Worm (Caenorhabditis elegans): ENCODE measurements around the gene T06A10.2.

The T06A10.2 gene

DNA sequence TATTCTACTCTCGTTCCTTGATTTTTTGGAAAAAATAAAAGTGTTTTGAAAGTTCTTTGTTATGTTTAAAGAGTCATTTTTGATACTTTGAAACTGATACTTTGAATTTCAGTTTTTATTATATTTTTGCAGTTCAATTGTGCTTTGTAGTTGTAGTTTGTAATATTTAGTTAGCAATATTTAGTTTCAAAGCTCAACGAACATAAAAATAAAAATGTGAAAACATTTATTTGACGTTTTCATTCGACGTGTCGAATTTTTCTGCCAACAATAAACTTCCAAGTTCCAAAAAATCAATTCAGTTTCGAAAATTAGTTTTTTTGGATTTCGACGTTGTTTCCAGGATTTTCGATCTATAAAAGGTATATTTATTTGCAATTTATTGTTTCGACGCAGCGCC is 24.7 kb downstream of the T06A10.2 start, which contains the start of gene nep-23:
nep-23 (plus strand) TSS at position 301 of the 400 bp plus-strand sequence.
- no peak for TF ChIP-seq pha-2 (tag; optimal IDR thresholded peaks at IDR 0.05)

DNA sequence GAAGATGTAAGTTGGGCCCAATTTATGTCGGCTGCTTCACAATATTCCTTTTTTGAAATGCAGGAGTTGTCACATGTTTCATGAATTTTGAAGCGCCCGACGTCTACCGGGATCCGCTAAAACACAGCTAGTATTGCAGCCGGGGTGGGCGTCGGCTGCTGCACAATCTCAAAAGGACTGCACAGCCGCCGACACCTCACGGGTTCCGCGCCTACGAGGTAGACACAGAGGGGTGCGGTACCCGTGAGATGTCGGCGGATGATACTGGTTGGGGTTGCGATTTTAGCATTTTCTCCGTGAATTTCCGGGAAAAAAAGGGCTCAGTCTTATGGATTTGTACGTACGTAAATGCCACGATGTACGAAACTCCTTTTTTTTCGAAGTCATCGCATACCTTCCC is 26.6 kb downstream of the T06A10.2 start:
- TF ChIP-seq C38D4.7 (GFP tag; optimal IDR thresholded peaks at IDR 0.05) = no peak
- no peak for TF ChIP-seq fkh-6 (tag; optimal IDR thresholded peaks at IDR 0.05)
- no peak for TF ChIP-seq unc-55 (GFP tag; optimal IDR thresholded peaks at IDR 0.05)
- no peak for TF ChIP-seq unc-86 (tag; optimal IDR thresholded peaks at IDR 0.05)
- no peak for TF ChIP-seq K09A11.1 (tag; optimal IDR thresholded peaks at IDR 0.05; ENCODE audit: insufficient read depth)

DNA sequence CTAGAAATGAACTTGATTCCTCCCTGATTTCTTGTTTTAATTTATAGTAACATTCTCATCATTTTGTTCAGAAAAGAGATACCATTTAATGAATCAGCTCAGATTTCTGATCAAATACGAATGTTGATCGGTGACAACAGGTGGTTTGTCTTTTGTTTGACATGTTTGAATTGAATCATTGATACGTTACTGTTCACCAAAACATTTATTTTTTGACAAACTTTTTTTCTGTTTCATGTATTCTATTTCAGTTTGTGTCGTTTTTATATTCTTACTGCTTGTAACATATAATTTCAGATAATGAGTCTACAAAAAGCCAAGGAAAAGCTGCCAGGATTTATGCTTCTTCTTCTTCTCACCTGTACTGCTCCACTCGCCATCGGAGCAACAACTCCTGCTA is 28.7 kb downstream of the T06A10.2 start, which contains the start of gene nep-24:
nep-24 (plus strand) TSS at position 301 of the 400 bp plus-strand sequence.
- no peak for TF ChIP-seq tbx-2 (tag; optimal IDR thresholded peaks at IDR 0.05)
- no peak for TF ChIP-seq syd-9 (tag; optimal IDR thresholded peaks at IDR 0.05)
- no peak for TF ChIP-seq eyg-1 (tag; optimal IDR thresholded peaks at IDR 0.05)

DNA sequence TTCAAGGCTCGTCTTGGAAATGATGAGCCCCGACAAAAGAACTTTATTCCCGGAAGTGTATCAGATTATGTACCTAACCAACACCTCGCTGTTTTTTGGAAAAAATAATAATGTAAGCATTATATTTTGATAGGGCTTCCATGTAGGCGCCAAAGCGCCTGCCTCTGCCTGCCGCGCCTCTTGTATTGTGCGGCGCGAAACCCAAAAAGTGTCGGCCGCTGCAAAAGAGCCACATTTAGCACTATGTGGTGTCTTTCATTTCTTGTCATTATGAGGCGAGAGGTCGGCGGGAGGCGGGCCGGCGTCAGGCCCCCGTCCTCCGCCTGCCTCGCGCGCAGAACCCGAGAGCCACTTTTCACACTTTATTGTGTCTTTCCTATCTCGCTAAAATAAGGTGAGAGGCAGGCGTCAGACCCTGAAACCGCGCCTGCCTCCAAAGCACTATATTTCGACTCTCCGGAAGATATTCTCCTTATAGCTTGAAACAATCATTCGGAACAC is 30.0 kb downstream of the T06A10.2 start:
- no peak for TF ChIP-seq ceh-48 (tag; optimal IDR thresholded peaks at IDR 0.05)
- TF ChIP-seq hlh-15 (tag; optimal IDR thresholded peaks at IDR 0.05) = no peak
- TF ChIP-seq unc-55 (GFP tag; optimal IDR thresholded peaks at IDR 0.05) = no peak
- no peak for TF ChIP-seq unc-3 (GFP tag; conservative IDR thresholded peaks at IDR 0.05)
- TF ChIP-seq unc-3 (tag; optimal IDR thresholded peaks at IDR 0.05) = no peak
- no peak for TF ChIP-seq K02D7.2 (tag; optimal IDR thresholded peaks at IDR 0.05)
- no peak for TF ChIP-seq dve-1 (tag; optimal IDR thresholded peaks at IDR 0.05)
- no peak for TF ChIP-seq ceh-18 (tag; optimal IDR thresholded peaks at IDR 0.05)
- TF ChIP-seq ceh-24 (tag; optimal IDR thresholded peaks at IDR 0.05) = no peak
- no peak for TF ChIP-seq pat-9 (tag; optimal IDR thresholded peaks at IDR 0.05)
- TF ChIP-seq ama-1 (optimal IDR thresholded peaks at IDR 0.05) = no peak
- no peak for TF ChIP-seq K09A11.1 (tag; optimal IDR thresholded peaks at IDR 0.05; ENCODE audit: insufficient read depth)
- no peak for TF ChIP-seq ceh-19 (GFP tag; optimal IDR thresholded peaks at IDR 0.05)
- TF ChIP-seq che-1 (tag; optimal IDR thresholded peaks at IDR 0.05) = no peak
- no peak for TF ChIP-seq unc-86 (tag; optimal IDR thresholded peaks at IDR 0.05)
- no peak for TF ChIP-seq ceh-30 (tag; optimal IDR thresholded peaks at IDR 0.05)
- TF ChIP-seq unc-42 (tag; optimal IDR thresholded peaks at IDR 0.05) = no peak
- TF ChIP-seq pha-2 (tag; optimal IDR thresholded peaks at IDR 0.05) = no peak

DNA sequence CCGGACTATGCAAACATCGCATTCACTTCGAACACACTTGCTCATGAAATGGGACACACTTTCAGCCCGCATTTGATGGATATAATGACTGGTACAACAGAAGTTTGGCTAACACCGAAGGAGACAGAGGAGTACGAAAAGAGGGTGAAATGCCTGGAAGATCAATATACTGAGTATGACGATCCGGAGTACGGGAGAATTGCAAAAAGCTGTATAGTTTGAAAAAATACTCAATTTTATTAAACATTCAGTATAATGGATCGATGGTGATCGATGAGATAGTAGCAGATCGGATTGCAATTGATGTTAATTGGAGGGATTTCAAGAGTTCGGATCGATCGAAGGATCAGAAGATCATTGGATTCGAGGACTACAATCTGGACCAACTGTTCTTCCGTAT is 31.2 kb downstream of the T06A10.2 start:
- TF ChIP-seq fax-1 (tag; optimal IDR thresholded peaks at IDR 0.05) = no peak
- no peak for TF ChIP-seq eyg-1 (tag; optimal IDR thresholded peaks at IDR 0.05)
- TF ChIP-seq gmeb-2 (tag; optimal IDR thresholded peaks at IDR 0.05) = no peak
- no peak for TF ChIP-seq sox-2 (GFP tag; IDR thresholded peaks at IDR 0.05)
- TF ChIP-seq sox-4 (tag; optimal IDR thresholded peaks at IDR 0.05) = no peak
- no peak for TF ChIP-seq K02D7.2 (tag; optimal IDR thresholded peaks at IDR 0.05)
- no peak for TF ChIP-seq ahr-1 (tag; optimal IDR thresholded peaks at IDR 0.05)
- no peak for TF ChIP-seq pros-1 (tag; optimal IDR thresholded peaks at IDR 0.05)
- no peak for TF ChIP-seq ceh-18 (tag; optimal IDR thresholded peaks at IDR 0.05)
- TF ChIP-seq ref-2 (tag; optimal IDR thresholded peaks at IDR 0.05) = no peak
- no peak for TF ChIP-seq pax-1 (tag; optimal IDR thresholded peaks at IDR 0.05)
- TF ChIP-seq ztf-16 (tag; optimal IDR thresholded peaks at IDR 0.05) = no peak

DNA sequence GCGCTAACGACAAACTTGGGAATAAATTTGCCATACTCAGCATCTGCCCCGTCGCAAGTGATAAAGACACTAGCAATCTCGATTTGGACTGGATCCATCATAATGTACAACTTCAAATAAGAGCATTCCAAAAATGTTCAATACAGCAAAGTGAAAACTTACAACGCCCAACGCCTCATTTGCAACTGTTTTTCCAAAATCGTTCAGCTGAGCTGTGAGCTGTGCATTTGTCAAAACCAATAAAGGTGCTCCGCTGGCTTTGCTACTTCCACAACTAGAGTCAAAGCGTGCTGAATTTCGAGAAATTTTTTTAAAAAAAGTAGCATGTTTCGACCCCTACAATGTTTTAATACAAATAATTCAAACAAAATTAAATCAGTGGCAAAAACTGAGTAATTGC is 35.7 kb downstream of the T06A10.2 start, which contains the start of gene Y116A8C.49:
Y116A8C.49 (minus strand) TSS at position 101 of the 400 bp plus-strand sequence.
- TF ChIP-seq dmd-4 (tag; optimal IDR thresholded peaks at IDR 0.05; ENCODE audit: borderline replicate concordance) = no peak
- TF ChIP-seq eyg-1 (tag; optimal IDR thresholded peaks at IDR 0.05) = no peak
- no peak for TF ChIP-seq ceh-34 (tag; optimal IDR thresholded peaks at IDR 0.05)
- no peak for TF ChIP-seq pqm-1 (tag; optimal IDR thresholded peaks at IDR 0.05)
- TF ChIP-seq gmeb-2 (tag; optimal IDR thresholded peaks at IDR 0.05) = no peak
- TF ChIP-seq hlh-8 (tag; optimal IDR thresholded peaks at IDR 0.05) = no peak
- TF ChIP-seq hlh-30 (tag; optimal IDR thresholded peaks at IDR 0.05; ENCODE audit: insufficient read depth) = no peak
- no peak for TF ChIP-seq lim-6 (tag; optimal IDR thresholded peaks at IDR 0.05)
- no peak for TF ChIP-seq sox-2 (GFP tag; IDR thresholded peaks at IDR 0.05)
- no peak for TF ChIP-seq ama-1 (optimal IDR thresholded peaks at IDR 0.05)
- TF ChIP-seq unc-42 (tag; optimal IDR thresholded peaks at IDR 0.05) = no peak
- TF ChIP-seq pat-9 (tag; optimal IDR thresholded peaks at IDR 0.05) = no peak
- TF ChIP-seq ceh-14 (tag; optimal IDR thresholded peaks at IDR 0.05) = no peak
- no peak for TF ChIP-seq fkh-6 (tag; optimal IDR thresholded peaks at IDR 0.05)
- TF ChIP-seq T23F11.4 (GFP tag; optimal IDR thresholded peaks at IDR 0.05) = no peak
- no peak for TF ChIP-seq ahr-1 (tag; optimal IDR thresholded peaks at IDR 0.05)
- TF ChIP-seq nhr-232 (tag; optimal IDR thresholded peaks at IDR 0.05) = no peak
- no peak for TF ChIP-seq hlh-13 (GFP tag; optimal IDR thresholded peaks at IDR 0.05)
